Worm (Caenorhabditis elegans) whole organism, mixed stage, embryonic: Measurements from ENCODE around the gene rpn-12.

Source experiments
- M03D4.4 ChIP-seq: sonication (generic microtip); optimal IDR thresholded peaks from 2 replicates; lab custom pipeline; 2017; ENCODE audit warnings: mild to moderate bottlenecking, missing genetic modification characterization, missing compliant biosample characterization
- bed-3 ChIP-seq: fragments of 200-800 bp; sonication (Bioruptor generic); optimal IDR thresholded peaks from 3 replicates; lab custom pipeline; 2018; ENCODE audit warnings: mild to moderate bottlenecking, missing genetic modification characterization, moderate library complexity, missing compliant biosample characterization
- elt-1 ChIP-seq: sonication (generic microtip); optimal IDR thresholded peaks from 2 replicates; lab custom pipeline; 2017; ENCODE audit warnings: missing genetic modification characterization, mild to moderate bottlenecking, missing compliant biosample characterization, antibody characterized with exemption, moderate library complexity, borderline replicate concordance; ENCODE audit not compliant: insufficient read depth
- nhr-76 ChIP-seq: sonication (generic microtip); optimal IDR thresholded peaks from 2 replicates; lab custom pipeline; 2017; ENCODE audit warnings: missing biosample characterization, missing genetic modification characterization
- snpc-4 ChIP-seq: fragments of 150-350 bp; optimal IDR thresholded peaks from 2 replicates; lab custom pipeline; 2014; ENCODE audit warnings: missing biosample characterization, missing genetic modification characterization

- no peak for TF ChIP-seq snpc-4 (tag; lab: Kevin White, UChicago)
- no peak for TF ChIP-seq nhr-76 (tag; lab: Kevin White, UChicago)
- TF ChIP-seq M03D4.4 (tag; lab: Kevin White, UChicago): no peak
- no peak for TF ChIP-seq bed-3 (GFP tag; lab: Kevin White, UChicago)
- TF ChIP-seq elt-1 (tag; lab: Kevin White, UChicago): no peak
Measured at ce11 chrII:11700200-11700599, 47.3 kb downstream of the rpn-12 start, which contains the start of gene inos-1.
